Fruit fly (Drosophila melanogaster) whole organism, pupa: Measurements from ENCODE around the gene CG31709.

Source experiments
- CG10348 ChIP-seq: fragments of 200-800 bp; sonication (Bioruptor generic); IDR thresholded peaks from 2 replicates; pipeline ENCODE4 v1.3.6; 2022; ENCODE audit warnings: missing biosample characterization, missing genetic modification characterization
- CG12605 ChIP-seq: fragments of 200-800 bp; sonication (Bioruptor generic); IDR thresholded peaks from 2 replicates; pipeline ENCODE4 v1.3.6; 2022; ENCODE audit warnings: missing biosample characterization, missing genetic modification characterization
- CG13204 ChIP-seq: fragments of 200-800 bp; sonication (Bioruptor generic); optimal IDR thresholded peaks from 2 replicates; lab custom pipeline; 2018; ENCODE audit warnings: missing biosample characterization, mild to moderate bottlenecking, missing genetic modification characterization, moderate library complexity
- CG14655 ChIP-seq: fragments of 200-800 bp; sonication (Bioruptor generic); optimal IDR thresholded peaks from 3 replicates; lab custom pipeline; 2017; ENCODE audit warnings: mild to moderate bottlenecking, missing biosample characterization, missing genetic modification reagents, missing genetic modification characterization
- CG15710 ChIP-seq: fragments of 200-800 bp; sonication (Bioruptor generic); optimal IDR thresholded peaks from 2 replicates; lab custom pipeline; 2018; ENCODE audit warnings: missing biosample characterization, mild to moderate bottlenecking, missing genetic modification characterization, moderate library complexity
- CG17806 ChIP-seq: fragments of 200-800 bp; sonication (Bioruptor generic); optimal IDR thresholded peaks from 2 replicates; lab custom pipeline; 2018; ENCODE audit warnings: missing biosample characterization, mild to moderate bottlenecking, missing genetic modification characterization, moderate library complexity
- CG32121 ChIP-seq: fragments of 200-800 bp; sonication (Bioruptor generic); IDR thresholded peaks from 2 replicates; pipeline ENCODE4 v1.3.6; 2022; ENCODE audit warnings: missing biosample characterization, missing genetic modification characterization
- CG34367 ChIP-seq: fragments of 200-800 bp; sonication (Bioruptor generic); optimal IDR thresholded peaks from 2 replicates; lab custom pipeline; 2018; ENCODE audit warnings: missing biosample characterization, mild to moderate bottlenecking, missing genetic modification characterization
- CG4496 ChIP-seq: fragments of 200-800 bp; sonication (Bioruptor generic); IDR thresholded peaks from 3 replicates; pipeline ENCODE4 v1.3.6; 2022; ENCODE audit warnings: missing biosample characterization, missing genetic modification characterization
- CG8159 ChIP-seq: fragments of 200-800 bp; sonication (Bioruptor generic); optimal IDR thresholded peaks from 3 replicates; lab custom pipeline; 2018; ENCODE audit warnings: missing biosample characterization, mild to moderate bottlenecking, missing genetic modification characterization, moderate library complexity
- CG8301 ChIP-seq: fragments of 200-800 bp; sonication (Bioruptor generic); optimal IDR thresholded peaks from 2 replicates; lab custom pipeline; 2018; ENCODE audit warnings: missing biosample characterization, mild to moderate bottlenecking, missing genetic modification characterization
- CG9948 ChIP-seq: fragments of 200-800 bp; sonication (Bioruptor generic); optimal IDR thresholded peaks from 2 replicates; lab custom pipeline; 2018; ENCODE audit warnings: missing biosample characterization, mild to moderate bottlenecking, missing genetic modification characterization, moderate library complexity
- D1 ChIP-seq: fragments of 200-800 bp; sonication (Bioruptor generic); optimal IDR thresholded peaks from 2 replicates; lab custom pipeline; 2018; ENCODE audit warnings: missing biosample characterization, mild to moderate bottlenecking, missing genetic modification characterization, moderate library complexity
- EcR ChIP-seq: fragments of 200-800 bp; sonication (Bioruptor generic); optimal IDR thresholded peaks from 3 replicates; lab custom pipeline; 2019; ENCODE audit warnings: missing biosample characterization, missing genetic modification characterization, mild to moderate bottlenecking, moderate library complexity, missing genetic modification reagents
- Ets98B ChIP-seq: fragments of 200-800 bp; sonication (Bioruptor generic); IDR thresholded peaks from 2 replicates; pipeline ENCODE4 v1.3.6; 2022; ENCODE audit warnings: missing biosample characterization, missing genetic modification characterization
- Pif1A ChIP-seq: fragments of 200-800 bp; sonication (Bioruptor generic); optimal IDR thresholded peaks from 3 replicates; lab custom pipeline; 2016; ENCODE audit warnings: missing biosample characterization, missing genetic modification characterization
- Pif1B ChIP-seq: fragments of 200-800 bp; sonication (Bioruptor generic); optimal IDR thresholded peaks from 3 replicates; lab custom pipeline; 2016; ENCODE audit warnings: missing biosample characterization, missing genetic modification characterization
- Snoo ChIP-seq: fragments of 200-800 bp; sonication (Bioruptor generic); optimal IDR thresholded peaks from 3 replicates; lab custom pipeline; 2017; ENCODE audit warnings: missing biosample characterization, mild to moderate bottlenecking, missing genetic modification characterization, inconsistent platforms
- fd96Ca ChIP-seq: fragments of 200-800 bp; sonication (Bioruptor generic); IDR thresholded peaks from 3 replicates; pipeline ENCODE4 v1.3.6; 2022; ENCODE audit warnings: missing biosample characterization, missing genetic modification characterization
- gl ChIP-seq: fragments of 200-800 bp; sonication (Bioruptor generic); optimal IDR thresholded peaks from 2 replicates; lab custom pipeline; 2018; ENCODE audit warnings: missing biosample characterization, mild to moderate bottlenecking, missing genetic modification characterization
- rn ChIP-seq: fragments of 200-800 bp; sonication (Bioruptor generic); IDR thresholded peaks from 2 replicates; pipeline ENCODE4 v1.3.6; 2022; ENCODE audit warnings: missing biosample characterization, missing genetic modification characterization

CG31709 gene

dm6 chr2L:9542578-9542977 lies 36.9 kb downstream of the CG31709 start, which contains the start of gene Cpr30B:
Cpr30B (plus strand) TSS chr2L:9542878.
- no peak for TF ChIP-seq rn (GFP tag; lab: Robert Waterston, UW)
- TF ChIP-seq CG17806 (tag; lab: Kevin White, UChicago): no peak
- TF ChIP-seq CG4496 (GFP tag; lab: Robert Waterston, UW): no peak
- TF ChIP-seq Pif1B (GFP tag; lab: Kevin White, UChicago): no peak
- no peak for TF ChIP-seq EcR (GFP tag; lab: Kevin White, UChicago)
- no peak for TF ChIP-seq CG15710 (tag; lab: Kevin White, UChicago)
- no peak for TF ChIP-seq CG8159 (tag; lab: Kevin White, UChicago)
- no peak for TF ChIP-seq Pif1A (GFP tag; lab: Kevin White, UChicago)
- TF ChIP-seq CG8301: no peak
- no peak for TF ChIP-seq CG10348 (GFP tag; lab: Robert Waterston, UW)
- no peak for TF ChIP-seq Snoo
- no peak for TF ChIP-seq CG12605 (GFP tag; lab: Robert Waterston, UW)
- no peak for TF ChIP-seq gl
- TF ChIP-seq CG13204 (GFP tag; lab: Kevin White, UChicago): no peak
- no peak for TF ChIP-seq CG32121 (GFP tag; lab: Robert Waterston, UW)
- no peak for TF ChIP-seq D1 (tag; lab: Kevin White, UChicago)
- no peak for TF ChIP-seq fd96Ca (GFP tag; lab: Robert Waterston, UW)
- no peak for TF ChIP-seq CG14655 (GFP tag; lab: Kevin White, UChicago)
- TF ChIP-seq CG9948 (tag; lab: Kevin White, UChicago): no peak
- no peak for TF ChIP-seq Ets98B

- no peak for TF ChIP-seq CG32121 (GFP tag; lab: Robert Waterston, UW)
- peak; percentile 86 for TF ChIP-seq D1 (tag; lab: Kevin White, UChicago)
- no peak for TF ChIP-seq CG9948 (tag; lab: Kevin White, UChicago)
- TF ChIP-seq CG14655 (GFP tag; lab: Kevin White, UChicago): no peak
- TF ChIP-seq CG8159 (tag; lab: Kevin White, UChicago): no peak
- TF ChIP-seq CG34367: no peak
- TF ChIP-seq CG12605 (GFP tag; lab: Robert Waterston, UW): no peak
- TF ChIP-seq CG8301: no peak
Observed at dm6 chr2L:9539988-9540573, 39.4 kb downstream of the CG31709 start, which contains the start of gene CG17855. CG17855 (plus strand) TSS chr2L:9540523.

- TF ChIP-seq CG8301 (peak; percentile 6), CG14655 (GFP tag; lab: Kevin White, UChicago) (peak; percentile 34), Snoo (no peak), rn (GFP tag; lab: Robert Waterston, UW) (no peak), fd96Ca (GFP tag; lab: Robert Waterston, UW) (0 out of 3 replicates have a peak, but pooled peaks have one; percentile 27)
Observed at dm6 chr2L:9529858-9530378, 49.5 kb downstream of the CG31709 start.

dm6 chr2L:9528215-9528614 lies 51.2 kb downstream of the CG31709 start, which contains the start of gene CG31883:
CG31883 (plus strand) TSS chr2L:9528515.
- TF ChIP-seq CG15710 (tag; lab: Kevin White, UChicago) (no peak), fd96Ca (GFP tag; lab: Robert Waterston, UW) (no peak), CG34367 (no peak), D1 (tag; lab: Kevin White, UChicago) (no peak), CG8159 (tag; lab: Kevin White, UChicago) (no peak), rn (GFP tag; lab: Robert Waterston, UW) (no peak), CG14655 (GFP tag; lab: Kevin White, UChicago) (no peak), gl (no peak), Snoo (no peak), Ets98B (no peak), CG4496 (GFP tag; lab: Robert Waterston, UW) (no peak), EcR (GFP tag; lab: Kevin White, UChicago) (no peak), Pif1B (GFP tag; lab: Kevin White, UChicago) (no peak), CG10348 (GFP tag; lab: Robert Waterston, UW) (no peak), CG9948 (tag; lab: Kevin White, UChicago) (no peak)
- TF ChIP-seq, all 21 proteins: peak for 0
